Worm (Caenorhabditis elegans): ENCODE results near the gene zim-3.
A peak's percentile ranks its signal among the peaks of the same experiment; 100 is the strongest.

Gene zim-3

ce11 chrIV:10576624-10577023 is 18.1 kb downstream of the zim-3 start:
- TF ChIP-seq pax-1 (tag; optimal IDR thresholded peaks at IDR 0.05) (no peak), unc-55 (GFP tag; optimal IDR thresholded peaks at IDR 0.05) (peak; percentile 32), ceh-9 (tag; optimal IDR thresholded peaks at IDR 0.05) (no peak)

DNA sequence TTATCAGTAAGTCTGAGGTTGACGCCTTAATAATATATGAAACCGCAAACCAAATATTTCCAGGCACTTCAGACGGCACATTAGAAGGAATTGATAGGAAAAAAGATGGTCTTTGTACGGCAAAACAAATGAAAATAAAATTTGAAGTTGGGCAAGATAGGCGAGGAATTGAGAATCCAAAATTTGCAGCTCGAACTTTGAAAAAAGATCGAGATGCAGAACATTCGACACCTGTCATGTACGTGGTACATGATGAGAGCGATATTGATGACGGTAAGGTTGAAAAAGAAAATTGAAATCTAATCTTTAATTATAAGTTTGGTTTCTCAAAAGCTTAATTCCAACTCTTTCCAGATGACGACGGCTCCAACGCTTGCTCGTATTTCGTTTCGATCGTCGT is 19.1 kb downstream of the zim-3 start:
- TF ChIP-seq ahr-1 (tag; optimal IDR thresholded peaks at IDR 0.05) (no peak), fax-1 (tag; optimal IDR thresholded peaks at IDR 0.05) (no peak), lin-11 (tag; optimal IDR thresholded peaks at IDR 0.05) (no peak), ceh-22 (tag; optimal IDR thresholded peaks at IDR 0.05) (no peak), ceh-45 (GFP tag; IDR thresholded peaks at IDR 0.05) (no peak), ceh-6 (GFP tag; optimal IDR thresholded peaks at IDR 0.05) (no peak), ceh-18 (tag; optimal IDR thresholded peaks at IDR 0.05) (no peak), sox-2 (GFP tag; IDR thresholded peaks at IDR 0.05) (no peak)

ce11 chrIV:10578367-10578766 is 19.9 kb downstream of the zim-3 start, which contains the start of gene lgc-43:
TSS of gene lgc-43 (plus strand) at chrIV:10578667.
- TF ChIP-seq zip-5 (tag; optimal IDR thresholded peaks at IDR 0.05) (no peak), nhr-232 (tag; optimal IDR thresholded peaks at IDR 0.05) (no peak), hlh-13 (GFP tag; optimal IDR thresholded peaks at IDR 0.05) (no peak), rnt-1 (tag; optimal IDR thresholded peaks at IDR 0.05) (no peak), ceh-2 (tag; optimal IDR thresholded peaks at IDR 0.05) (no peak), hlh-30 (tag; optimal IDR thresholded peaks at IDR 0.05; ENCODE audit: insufficient read depth) (no peak), C08G9.2 (tag; optimal IDR thresholded peaks at IDR 0.05) (no peak), mec-3 (tag; optimal IDR thresholded peaks at IDR 0.05; ENCODE audit: borderline replicate concordance) (no peak), sdc-2 (tag; optimal IDR thresholded peaks at IDR 0.05) (no peak), pha-4 (tag; optimal IDR thresholded peaks at IDR 0.05) (no peak), lin-11 (tag; optimal IDR thresholded peaks at IDR 0.05) (no peak)

- TF ChIP-seq odd-2 (tag; optimal IDR thresholded peaks at IDR 0.05) (no peak), dve-1 (tag; optimal IDR thresholded peaks at IDR 0.05) (no peak), Y22D7AL.16 (tag; optimal IDR thresholded peaks at IDR 0.05) (no peak), ceh-34 (tag; optimal IDR thresholded peaks at IDR 0.05) (no peak), ceh-45 (GFP tag; IDR thresholded peaks at IDR 0.05) (no peak), hlh-13 (GFP tag; optimal IDR thresholded peaks at IDR 0.05) (no peak), pag-3 (tag; optimal IDR thresholded peaks at IDR 0.05; ENCODE audit: borderline replicate concordance) (no peak), tbx-2 (tag; optimal IDR thresholded peaks at IDR 0.05) (no peak), syd-9 (tag; optimal IDR thresholded peaks at IDR 0.05) (no peak), ceh-30 (tag; optimal IDR thresholded peaks at IDR 0.05) (no peak), ceh-18 (tag; optimal IDR thresholded peaks at IDR 0.05) (no peak), madf-2 (tag; optimal IDR thresholded peaks at IDR 0.05) (no peak), pat-9 (tag; optimal IDR thresholded peaks at IDR 0.05) (no peak)
Observed at ce11 chrIV:10584237-10584636, 25.7 kb downstream of the zim-3 start, which contains the start of gene oac-8. TSS of gene oac-8 (plus strand) at chrIV:10584537.

DNA sequence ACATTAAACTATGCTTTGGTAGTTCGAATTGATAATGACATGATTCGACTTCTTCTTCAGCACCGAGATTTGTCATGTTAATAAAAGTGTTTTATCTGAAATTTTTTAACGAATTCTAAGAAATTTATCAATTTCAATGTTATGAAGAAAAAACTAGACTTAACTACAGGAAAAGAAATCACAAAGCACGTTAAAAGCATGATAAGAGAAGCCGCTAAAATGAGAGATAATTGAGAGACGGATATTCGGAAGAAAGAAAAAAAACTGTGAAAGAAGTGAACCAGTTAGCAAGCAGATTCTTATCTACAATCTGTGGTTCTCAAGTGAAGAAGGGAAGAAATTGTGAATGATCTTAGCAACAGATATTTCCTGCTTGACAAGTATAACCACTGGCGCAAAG is 30.6 kb downstream of the zim-3 start, which contains the start of gene C43F9.4:
Gene C43F9.4 (minus strand): TSS at position 101 of the 400 bp plus-strand sequence.
- TF ChIP-seq hlh-30 (tag; optimal IDR thresholded peaks at IDR 0.05; ENCODE audit: insufficient read depth) (no peak), ceh-24 (tag; optimal IDR thresholded peaks at IDR 0.05) (no peak), pqm-1 (tag; optimal IDR thresholded peaks at IDR 0.05) (no peak), syd-9 (tag; optimal IDR thresholded peaks at IDR 0.05) (no peak)

- no peak for TF ChIP-seq hlh-13 (GFP tag; optimal IDR thresholded peaks at IDR 0.05)
- no peak for TF ChIP-seq hlh-15 (tag; optimal IDR thresholded peaks at IDR 0.05)
- no peak for TF ChIP-seq pax-1 (tag; optimal IDR thresholded peaks at IDR 0.05)
- TF ChIP-seq ceh-31 (tag; optimal IDR thresholded peaks at IDR 0.05): no peak
- no peak for TF ChIP-seq nfya-1 (tag; optimal IDR thresholded peaks at IDR 0.05)
- no peak for TF ChIP-seq ceh-22 (tag; optimal IDR thresholded peaks at IDR 0.05)
- no peak for TF ChIP-seq ztf-16 (tag; optimal IDR thresholded peaks at IDR 0.05)
- no peak for TF ChIP-seq lim-6 (tag; optimal IDR thresholded peaks at IDR 0.05)
Observed at ce11 chrIV:10590649-10591048, 32.1 kb downstream of the zim-3 start, which contains the start of the genes C43F9.5 and nkb-2. TSS of gene C43F9.5 (minus strand) at chrIV:10590749. TSS of gene nkb-2 (plus strand) at chrIV:10590925.
